Worm (Caenorhabditis elegans) whole organism, mixed stage, embryonic: ENCODE data around the gene F19H6.5.

Experiments used
- bed-3 ChIP-seq: fragments of 200-800 bp; sonication (Bioruptor generic); optimal IDR thresholded peaks from 3 replicates; lab custom pipeline; 2018; ENCODE audit warnings: mild to moderate bottlenecking, missing genetic modification characterization, moderate library complexity, missing compliant biosample characterization
- ces-1 ChIP-seq: fragments of 150-350 bp; optimal IDR thresholded peaks from 2 replicates; lab custom pipeline; 2014; ENCODE audit warnings: missing biosample characterization, missing genetic modification reagents, missing genetic modification characterization
- flh-1 ChIP-seq: fragments of 200-800 bp; sonication (Bioruptor generic); optimal IDR thresholded peaks from 2 replicates; lab custom pipeline; 2018; ENCODE audit warnings: mild to moderate bottlenecking, missing genetic modification characterization, moderate library complexity, missing compliant biosample characterization
- mab-5 ChIP-seq: fragments of 150-350 bp; optimal IDR thresholded peaks from 2 replicates; lab custom pipeline; 2014; ENCODE audit warnings: missing biosample characterization, missing genetic modification characterization
- nhr-12 ChIP-seq: fragments of 150-350 bp; optimal IDR thresholded peaks from 2 replicates; lab custom pipeline; 2014; ENCODE audit warnings: missing biosample characterization, missing genetic modification characterization
- pha-4 ChIP-seq: fragments of 150-350 bp; optimal IDR thresholded peaks from 2 replicates; lab custom pipeline; 2018; ENCODE audit warnings: missing biosample characterization, missing genetic modification reagents, missing genetic modification characterization
- snpc-4 ChIP-seq: fragments of 150-350 bp; optimal IDR thresholded peaks from 2 replicates; lab custom pipeline; 2014; ENCODE audit warnings: missing biosample characterization, missing genetic modification characterization
- unc-39 ChIP-seq: fragments of 150-350 bp; optimal IDR thresholded peaks from 2 replicates; lab custom pipeline; 2014; ENCODE audit warnings: missing biosample characterization, missing genetic modification characterization

DNA sequence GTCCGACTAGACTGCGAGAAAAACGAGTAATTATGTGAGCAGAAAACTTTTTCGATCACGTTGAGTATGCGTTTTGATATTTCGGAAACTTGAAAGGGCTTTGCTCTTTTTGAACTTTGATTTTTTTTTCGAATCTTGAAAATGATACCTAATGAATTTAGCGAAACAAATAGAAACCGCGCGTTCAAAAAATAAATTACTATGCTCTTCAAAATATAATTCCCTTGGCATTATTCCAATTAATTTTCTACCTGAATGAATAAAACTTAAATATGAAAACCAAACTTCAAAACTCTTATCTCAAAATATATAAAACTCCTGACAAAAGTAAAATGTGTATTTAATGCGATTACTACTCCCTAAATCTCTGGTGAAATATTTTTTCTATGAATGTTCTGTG lies 49.4 kb downstream of the F19H6.5 start, which contains the start of gene xtr-2:
- no peak for TF ChIP-seq unc-39 (tag; lab: Kevin White, UChicago)
- TF ChIP-seq nhr-12 (tag; lab: Kevin White, UChicago) = no peak
- no peak for TF ChIP-seq flh-1 (GFP tag; lab: Kevin White, UChicago)
- TF ChIP-seq mab-5 = no peak
- no peak for TF ChIP-seq pha-4 (tag; lab: Kevin White, UChicago)
- no peak for TF ChIP-seq bed-3 (GFP tag; lab: Kevin White, UChicago)
- TF ChIP-seq snpc-4 (tag; lab: Kevin White, UChicago) = no peak
- no peak for TF ChIP-seq ces-1 (GFP tag; lab: Kevin White, UChicago)
